Worm (Caenorhabditis elegans): ENCODE data around the gene F44E2.8.

Gene F44E2.8

ce11 chrIII:8877002-8877401 is 27.3 kb upstream of the F44E2.8 start, which contains the start of gene K01F9.2:
Gene K01F9.2, minus strand, starts transcription at chrIII:8877128.
- TF ChIP-seq T22C8.4 (GFP tag; IDR thresholded peaks at IDR 0.05) (no peak), ztf-29 (GFP tag; IDR thresholded peaks at IDR 0.05) (no peak), tab-1 (GFP tag; IDR thresholded peaks at IDR 0.05) (no peak), ztf-23 (GFP tag; IDR thresholded peaks at IDR 0.05) (no peak), ref-1 (GFP tag; conservative IDR thresholded peaks at IDR 0.05) (no peak), klf-2 (GFP tag; conservative IDR thresholded peaks at IDR 0.05) (no peak), cog-1 (tag; optimal IDR thresholded peaks at IDR 0.05) (no peak), med-1 (GFP tag; optimal IDR thresholded peaks at IDR 0.05; ENCODE audit: insufficient read depth) (no peak), flt-1 (GFP tag; IDR thresholded peaks at IDR 0.05) (no peak)

DNA sequence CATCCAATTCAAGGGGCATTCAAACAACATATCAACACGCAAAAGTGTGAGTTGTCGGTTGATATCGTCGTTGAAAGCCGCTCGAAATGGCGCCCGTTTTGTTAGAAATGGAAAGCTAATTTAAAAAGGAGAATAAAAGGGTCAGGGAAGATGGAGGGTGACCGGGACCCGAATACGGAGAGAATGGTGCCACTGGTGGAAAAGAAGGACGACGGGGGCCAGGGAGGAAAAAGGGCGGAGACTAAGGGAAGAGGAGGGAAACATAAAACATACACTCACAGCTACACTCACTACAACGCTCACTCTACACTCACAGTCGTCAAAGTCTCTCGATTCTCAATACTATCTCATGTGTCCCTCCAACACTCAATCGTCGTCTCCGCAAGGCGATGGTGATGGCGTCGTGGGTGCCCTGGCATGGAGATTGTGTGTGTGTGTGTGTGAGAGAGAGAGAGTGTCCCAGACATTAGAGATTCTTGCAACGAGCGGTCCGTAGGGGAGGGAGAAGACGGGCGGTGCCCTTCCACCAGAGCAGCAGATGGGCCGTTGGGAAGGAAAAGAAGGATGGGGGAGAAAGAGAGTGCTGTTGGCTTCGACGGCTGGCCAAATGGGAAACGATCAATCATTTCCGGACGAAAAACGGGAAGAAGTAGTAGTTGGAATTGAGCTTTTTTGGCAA is 24.5 kb upstream of the F44E2.8 start:
- TF ChIP-seq klf-2 (GFP tag; conservative IDR thresholded peaks at IDR 0.05) (no peak), med-1 (GFP tag; optimal IDR thresholded peaks at IDR 0.05; ENCODE audit: insufficient read depth) (no peak), cog-1 (tag; optimal IDR thresholded peaks at IDR 0.05) (peak; percentile 85), ztf-23 (GFP tag; IDR thresholded peaks at IDR 0.05) (peak; percentile 56; the same call in 1 of the 2 replicates), ref-1 (GFP tag; conservative IDR thresholded peaks at IDR 0.05) (no peak), tab-1 (GFP tag; IDR thresholded peaks at IDR 0.05) (0 out of 2 replicates have a peak, but pooled peaks have one; percentile 61), ztf-29 (GFP tag; IDR thresholded peaks at IDR 0.05) (no peak), flt-1 (GFP tag; IDR thresholded peaks at IDR 0.05) (peak; percentile 65; the same call in 1 of the 2 replicates), T22C8.4 (GFP tag; IDR thresholded peaks at IDR 0.05) (no peak)

ce11 chrIII:8873045-8873457 is 23.4 kb upstream of the F44E2.8 start:
- no peak for TF ChIP-seq ztf-29 (GFP tag; IDR thresholded peaks at IDR 0.05)
- 0 out of 2 replicates have a peak, but pooled peaks have one; percentile 41 for TF ChIP-seq flt-1 (GFP tag; IDR thresholded peaks at IDR 0.05)
- peak; percentile 1 for TF ChIP-seq cog-1 (tag; optimal IDR thresholded peaks at IDR 0.05)
- TF ChIP-seq klf-2 (GFP tag; conservative IDR thresholded peaks at IDR 0.05) = no peak
- no peak for TF ChIP-seq tab-1 (GFP tag; IDR thresholded peaks at IDR 0.05)
- no peak for TF ChIP-seq med-1 (GFP tag; optimal IDR thresholded peaks at IDR 0.05; ENCODE audit: insufficient read depth)
- TF ChIP-seq ref-1 (GFP tag; conservative IDR thresholded peaks at IDR 0.05) = no peak
- no peak; the same call in 1 of the 2 replicates for TF ChIP-seq ztf-23 (GFP tag; IDR thresholded peaks at IDR 0.05)
- peak; percentile 58; the same call in 1 of the 2 replicates for TF ChIP-seq T22C8.4 (GFP tag; IDR thresholded peaks at IDR 0.05)

DNA sequence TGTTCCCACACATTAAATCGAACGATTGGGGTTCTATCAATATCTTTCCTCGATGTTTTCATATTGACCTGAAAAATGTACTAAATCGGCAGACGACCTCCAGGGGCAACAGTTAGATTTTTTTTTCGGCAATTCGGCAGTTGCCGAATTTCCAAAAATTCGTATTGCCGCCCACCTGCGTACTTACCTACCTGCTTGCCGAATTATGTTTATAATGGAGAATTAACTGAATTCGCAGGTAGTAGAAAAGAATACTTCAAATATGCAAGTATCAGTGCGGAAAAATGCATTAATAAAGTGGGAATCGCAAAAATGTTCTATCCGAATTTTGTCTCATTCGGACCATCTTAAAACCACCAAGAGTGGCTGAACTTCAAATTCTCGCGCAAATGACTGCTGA is 20.0 kb upstream of the F44E2.8 start:
- TF ChIP-seq med-1 (GFP tag; optimal IDR thresholded peaks at IDR 0.05; ENCODE audit: insufficient read depth) (no peak), ztf-29 (GFP tag; IDR thresholded peaks at IDR 0.05) (no peak), T22C8.4 (GFP tag; IDR thresholded peaks at IDR 0.05) (no peak), cog-1 (tag; optimal IDR thresholded peaks at IDR 0.05) (no peak), ztf-23 (GFP tag; IDR thresholded peaks at IDR 0.05) (no peak), tab-1 (GFP tag; IDR thresholded peaks at IDR 0.05) (no peak), klf-2 (GFP tag; conservative IDR thresholded peaks at IDR 0.05) (no peak)

DNA sequence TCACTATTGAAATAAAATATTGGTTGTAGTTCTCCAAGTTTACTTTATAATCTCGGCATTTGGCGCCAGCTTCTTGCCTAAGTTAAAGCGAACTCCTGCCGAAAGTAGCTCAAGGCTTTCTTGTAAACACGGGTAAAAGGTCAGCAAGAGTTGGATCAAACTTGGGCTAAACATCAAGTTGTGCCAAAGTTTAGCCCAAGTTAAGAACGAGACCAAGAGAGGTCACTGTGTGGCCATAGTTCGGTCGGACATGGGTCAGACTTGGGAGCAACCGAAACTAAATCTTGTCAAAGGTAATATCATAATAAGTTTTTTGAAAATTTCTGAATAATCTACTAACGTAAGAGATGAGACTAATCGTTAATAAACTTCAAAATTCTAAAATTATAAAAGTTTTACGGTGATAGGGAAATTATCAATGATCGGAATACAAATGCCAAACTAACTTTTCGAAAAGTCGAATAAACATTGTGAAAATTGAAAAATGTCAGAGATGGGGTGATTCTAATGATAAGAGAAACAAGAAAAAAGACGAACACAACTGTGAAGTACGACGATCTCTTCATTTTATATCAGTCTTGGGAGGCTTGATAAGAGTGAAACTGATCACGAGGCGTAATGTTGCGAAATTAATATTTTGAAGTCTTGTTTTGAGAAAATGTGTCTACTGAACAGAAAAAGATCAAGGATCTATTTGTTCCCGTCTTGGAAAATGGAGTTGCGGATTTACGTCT is 18.4 kb upstream of the F44E2.8 start:
- TF ChIP-seq ref-1 (GFP tag; conservative IDR thresholded peaks at IDR 0.05) = no peak
- no peak for TF ChIP-seq med-1 (GFP tag; optimal IDR thresholded peaks at IDR 0.05; ENCODE audit: insufficient read depth)
- TF ChIP-seq ztf-29 (GFP tag; IDR thresholded peaks at IDR 0.05) = no peak
- TF ChIP-seq ztf-23 (GFP tag; IDR thresholded peaks at IDR 0.05) = no peak
- TF ChIP-seq T22C8.4 (GFP tag; IDR thresholded peaks at IDR 0.05) = no peak
- no peak for TF ChIP-seq tab-1 (GFP tag; IDR thresholded peaks at IDR 0.05)
- no peak for TF ChIP-seq cog-1 (tag; optimal IDR thresholded peaks at IDR 0.05)
- no peak for TF ChIP-seq klf-2 (GFP tag; conservative IDR thresholded peaks at IDR 0.05)
- TF ChIP-seq flt-1 (GFP tag; IDR thresholded peaks at IDR 0.05) = no peak

DNA sequence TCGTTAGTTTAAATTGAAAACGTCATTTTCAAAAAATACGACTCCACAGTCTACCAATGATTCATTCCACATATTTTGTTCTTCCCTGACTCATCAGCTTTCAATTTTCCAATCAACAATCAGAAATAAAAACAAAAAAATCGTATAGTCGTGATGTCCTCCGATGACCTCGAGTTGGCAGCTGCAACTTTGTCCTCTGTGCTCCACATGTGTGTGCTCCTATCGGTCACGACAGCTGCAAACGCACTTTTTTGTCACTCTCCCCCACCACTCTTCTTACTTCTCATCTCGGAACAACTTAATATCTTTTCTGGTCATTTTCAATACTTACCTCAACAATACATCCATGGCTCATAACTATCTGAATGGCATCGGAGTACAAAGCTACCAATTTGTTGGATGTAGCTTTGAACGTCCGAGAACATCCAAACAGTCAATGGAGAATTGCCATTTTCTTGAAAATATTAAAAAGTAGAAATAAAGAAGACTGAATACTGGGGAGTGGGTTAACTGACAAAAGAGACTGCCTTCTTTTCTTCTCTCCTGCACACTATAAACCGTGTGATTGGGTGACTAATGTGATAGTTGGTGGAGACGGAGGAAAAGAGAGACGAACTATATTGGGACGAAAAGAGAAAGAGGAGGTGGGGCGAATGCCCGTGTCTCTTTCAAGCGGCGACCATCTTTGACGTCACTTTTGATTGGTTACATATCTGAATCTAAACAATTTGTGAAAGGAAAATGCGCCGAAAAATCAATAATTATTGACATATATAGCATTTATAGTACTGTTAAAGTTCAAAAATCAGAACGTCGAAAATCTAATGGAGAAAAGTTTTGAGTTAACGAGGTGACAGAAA is 17.5 kb upstream of the F44E2.8 start:
- TF ChIP-seq T22C8.4 (GFP tag; IDR thresholded peaks at IDR 0.05) (no peak), ztf-23 (GFP tag; IDR thresholded peaks at IDR 0.05) (no peak), med-1 (GFP tag; optimal IDR thresholded peaks at IDR 0.05; ENCODE audit: insufficient read depth) (no peak), flt-1 (GFP tag; IDR thresholded peaks at IDR 0.05) (no peak), ref-1 (GFP tag; conservative IDR thresholded peaks at IDR 0.05) (no peak), cog-1 (tag; optimal IDR thresholded peaks at IDR 0.05) (no peak), klf-2 (GFP tag; conservative IDR thresholded peaks at IDR 0.05) (no peak), tab-1 (GFP tag; IDR thresholded peaks at IDR 0.05) (no peak), ztf-29 (GFP tag; IDR thresholded peaks at IDR 0.05) (no peak)

DNA sequence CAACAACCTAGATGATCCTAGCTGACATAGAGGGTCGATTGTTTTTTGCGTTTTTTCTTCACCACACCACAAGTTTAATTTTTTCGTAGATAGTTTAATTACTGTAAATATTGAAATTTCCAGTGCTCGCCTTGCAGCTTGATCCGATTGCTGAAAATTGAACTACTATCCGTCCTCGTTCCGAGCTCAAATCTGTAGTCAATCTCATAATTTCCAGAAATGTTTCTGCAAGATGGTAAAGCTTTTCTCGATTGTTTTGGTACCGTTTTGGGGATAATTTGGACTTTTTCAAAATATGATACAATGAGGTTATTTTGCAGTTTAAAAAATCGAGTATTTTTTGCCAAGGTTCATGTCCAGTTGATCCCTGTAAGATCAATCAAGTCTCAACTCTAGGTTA is 16.4 kb upstream of the F44E2.8 start:
- TF ChIP-seq cog-1 (tag; optimal IDR thresholded peaks at IDR 0.05) (no peak), flt-1 (GFP tag; IDR thresholded peaks at IDR 0.05) (no peak), T22C8.4 (GFP tag; IDR thresholded peaks at IDR 0.05) (no peak), klf-2 (GFP tag; conservative IDR thresholded peaks at IDR 0.05) (no peak), ztf-29 (GFP tag; IDR thresholded peaks at IDR 0.05) (no peak), ztf-23 (GFP tag; IDR thresholded peaks at IDR 0.05) (no peak), tab-1 (GFP tag; IDR thresholded peaks at IDR 0.05) (no peak), med-1 (GFP tag; optimal IDR thresholded peaks at IDR 0.05; ENCODE audit: insufficient read depth) (no peak), ref-1 (GFP tag; conservative IDR thresholded peaks at IDR 0.05) (no peak)

- TF ChIP-seq ztf-23 (GFP tag; IDR thresholded peaks at IDR 0.05) = peak; percentile 57; the same call in 1 of the 2 replicates
- TF ChIP-seq tab-1 (GFP tag; IDR thresholded peaks at IDR 0.05) = peak; percentile 51; the same call in 1 of the 2 replicates
- no peak for TF ChIP-seq med-1 (GFP tag; optimal IDR thresholded peaks at IDR 0.05; ENCODE audit: insufficient read depth)
- TF ChIP-seq klf-2 (GFP tag; conservative IDR thresholded peaks at IDR 0.05) = no peak
- TF ChIP-seq flt-1 (GFP tag; IDR thresholded peaks at IDR 0.05) = 0 out of 2 replicates have a peak, but pooled peaks have one; percentile 54
- TF ChIP-seq ztf-29 (GFP tag; IDR thresholded peaks at IDR 0.05) = no peak
- TF ChIP-seq cog-1 (tag; optimal IDR thresholded peaks at IDR 0.05) = peak; percentile 11
- TF ChIP-seq ref-1 (GFP tag; conservative IDR thresholded peaks at IDR 0.05) = no peak
- TF ChIP-seq T22C8.4 (GFP tag; IDR thresholded peaks at IDR 0.05) = no peak
Observed at ce11 chrIII:8865294-8865766, 15.7 kb upstream of the F44E2.8 start.

Data from whole organism, midembryonic.